Worm (Caenorhabditis elegans) whole organism, L4 larva: ENCODE results near the gene nspg-7.2.

Experiments
- F49E8.2 ChIP-seq: sonication (generic microtip); optimal IDR thresholded peaks from 2 replicates; lab custom pipeline; 2016; ENCODE audit warnings: missing compliant biosample characterization, mild to moderate bottlenecking, missing genetic modification characterization, borderline replicate concordance
- Y48G9A.11 ChIP-seq: fragments of 200-800 bp; sonication (Bioruptor generic); IDR thresholded peaks from 2 replicates; pipeline ENCODE4 v1.3.6; 2022; ENCODE audit warnings: missing genetic modification reagents, missing genetic modification characterization, missing compliant biosample characterization
- Y75B8A.6 ChIP-seq: fragments of 200-800 bp; sonication (Bioruptor generic); IDR thresholded peaks from 2 replicates; pipeline ENCODE4 v1.3.6; 2022; ENCODE audit warnings: missing genetic modification reagents, missing genetic modification characterization, missing compliant biosample characterization
- ZK337.2 ChIP-seq: fragments of 200-800 bp; sonication (Bioruptor generic); IDR thresholded peaks from 2 replicates; pipeline ENCODE4 v1.3.6; 2022; ENCODE audit warnings: missing genetic modification reagents, missing genetic modification characterization, missing compliant biosample characterization
- aly-2 ChIP-seq: sonication (generic microtip); optimal IDR thresholded peaks from 2 replicates; lab custom pipeline; 2018; ENCODE audit warnings: missing biosample characterization, missing genetic modification characterization
- ama-1 ChIP-seq: fragments of 150-350 bp; optimal IDR thresholded peaks from 2 replicates; lab custom pipeline; 2014; ENCODE audit warnings: inconsistent platforms, mixed read lengths
- attf-4 ChIP-seq: sonication (generic microtip); optimal IDR thresholded peaks from 3 replicates; lab custom pipeline; 2017; ENCODE audit warnings: missing biosample characterization, missing genetic modification characterization
- ceh-20 ChIP-seq: fragments of 200-800 bp; sonication (Bioruptor generic); IDR thresholded peaks from 2 replicates; pipeline ENCODE4 v1.3.6; 2022; ENCODE audit warnings: missing genetic modification reagents, missing genetic modification characterization, missing compliant biosample characterization
- ceh-28 ChIP-seq: fragments of 150-350 bp; optimal IDR thresholded peaks from 2 replicates; lab custom pipeline; 2014; ENCODE audit warnings: missing biosample characterization, missing genetic modification reagents, missing genetic modification characterization
- ceh-32 ChIP-seq: sonication (generic microtip); optimal IDR thresholded peaks from 2 replicates; lab custom pipeline; 2016; ENCODE audit warnings: mild to moderate bottlenecking, missing genetic modification characterization, missing compliant biosample characterization; ENCODE audit not compliant: poor library complexity
- ceh-62 ChIP-seq: sonication (generic microtip); optimal IDR thresholded peaks from 2 replicates; lab custom pipeline; 2017; ENCODE audit warnings: missing biosample characterization, missing genetic modification characterization
- ceh-82 ChIP-seq: sonication (generic microtip); optimal IDR thresholded peaks from 2 replicates; lab custom pipeline; 2017; ENCODE audit warnings: missing biosample characterization, missing genetic modification characterization
- ctbp-1 ChIP-seq: fragments of 200-800 bp; sonication (Bioruptor generic); IDR thresholded peaks from 2 replicates; pipeline ENCODE4 v1.3.6; 2022; ENCODE audit warnings: missing genetic modification reagents, missing genetic modification characterization, missing compliant biosample characterization
- daf-12 ChIP-seq: fragments of 150-350 bp; optimal IDR thresholded peaks from 2 replicates; lab custom pipeline; 2014; ENCODE audit warnings: missing biosample characterization, missing genetic modification reagents, missing genetic modification characterization
- daf-19 ChIP-seq: fragments of 200-800 bp; sonication (Bioruptor generic); conservative IDR thresholded peaks from 2 replicates; pipeline ENCODE4 v1.3.6; 2022; ENCODE audit warnings: missing genetic modification characterization, missing compliant biosample characterization
- daf-8 ChIP-seq: fragments of 200-800 bp; sonication (Bioruptor generic); IDR thresholded peaks from 2 replicates; pipeline ENCODE4 v1.3.6; 2022; ENCODE audit warnings: missing genetic modification characterization, missing compliant biosample characterization
- dmd-6 ChIP-seq: fragments of 200-800 bp; sonication (Bioruptor generic); IDR thresholded peaks from 2 replicates; pipeline ENCODE4 v1.3.6; 2022; ENCODE audit warnings: missing genetic modification reagents, missing genetic modification characterization, missing compliant biosample characterization
- dpl-1 ChIP-seq: fragments of 150-350 bp; optimal IDR thresholded peaks from 2 replicates; lab custom pipeline; 2014; ENCODE audit warnings: missing biosample characterization, missing genetic modification reagents, missing genetic modification characterization
- duxl-1 ChIP-seq: sonication (generic microtip); optimal IDR thresholded peaks from 2 replicates; lab custom pipeline; 2016; ENCODE audit warnings: mild to moderate bottlenecking, missing genetic modification characterization, moderate library complexity, missing compliant biosample characterization; ENCODE audit not compliant: poor library complexity
- dve-1 ChIP-seq: sonication (generic microtip); optimal IDR thresholded peaks from 2 replicates; lab custom pipeline; 2017; ENCODE audit warnings: antibody characterized with exemption, mild to moderate bottlenecking, missing genetic modification characterization, missing compliant biosample characterization; ENCODE audit not compliant: insufficient read depth
- egl-27 ChIP-seq: sonication (generic microtip); optimal IDR thresholded peaks from 3 replicates; lab custom pipeline; 2017; ENCODE audit warnings: missing biosample characterization, missing genetic modification reagents, missing genetic modification characterization
- egl-43 ChIP-seq: fragments of 200-800 bp; sonication (Bioruptor generic); IDR thresholded peaks from 2 replicates; pipeline ENCODE4 v1.3.6; 2022; ENCODE audit warnings: missing genetic modification reagents, missing genetic modification characterization, missing compliant biosample characterization
- fos-1 ChIP-seq: fragments of 150-350 bp; optimal IDR thresholded peaks from 2 replicates; lab custom pipeline; 2014; ENCODE audit warnings: missing biosample characterization, missing genetic modification characterization
- gei-8 ChIP-seq: fragments of 200-800 bp; sonication (Bioruptor generic); optimal IDR thresholded peaks from 2 replicates; lab custom pipeline; 2018; ENCODE audit warnings: mild to moderate bottlenecking, missing genetic modification characterization, missing compliant biosample characterization
- hlh-30 ChIP-seq: sonication (generic microtip); optimal IDR thresholded peaks from 2 replicates; lab custom pipeline; 2017; ENCODE audit warnings: antibody characterized with exemption, mild to moderate bottlenecking, missing genetic modification characterization, missing compliant biosample characterization; ENCODE audit not compliant: insufficient read depth
- hmg-1.1 ChIP-seq: fragments of 200-800 bp; sonication (Bioruptor generic); IDR thresholded peaks from 2 replicates; pipeline ENCODE4 v1.3.6; 2022; ENCODE audit warnings: missing genetic modification reagents, missing genetic modification characterization, missing compliant biosample characterization
- jun-1 ChIP-seq: fragments of 150-350 bp; optimal IDR thresholded peaks from 2 replicates; lab custom pipeline; 2014; ENCODE audit warnings: missing biosample characterization, missing genetic modification reagents, missing genetic modification characterization
- lin-13 ChIP-seq: fragments of 150-350 bp; optimal IDR thresholded peaks from 2 replicates; lab custom pipeline; 2014; ENCODE audit warnings: missing biosample characterization, missing genetic modification reagents, missing genetic modification characterization
- lin-29 ChIP-seq: fragments of 200-800 bp; sonication (Bioruptor generic); IDR thresholded peaks from 2 replicates; pipeline ENCODE4 v1.3.6; 2022; ENCODE audit warnings: missing genetic modification reagents, missing genetic modification characterization, missing compliant biosample characterization
- lsy-2 ChIP-seq, 2 experiments: fragments of 150-350 bp in 1 of 2; sonication (generic microtip) in 1 of 2; optimal IDR thresholded peaks; 2 replicates each; lab custom pipeline; 2014 to 2017; ENCODE audit warnings: missing biosample characterization in 2 of 2, missing genetic modification characterization in 2 of 2
- madf-5 ChIP-seq, 2 experiments: fragments of 200-800 bp; sonication (Bioruptor generic); IDR thresholded peaks; 2 replicates each; pipeline ENCODE4 v1.3.6; 2022; ENCODE audit warnings: missing compliant biosample characterization in 2 of 2, missing genetic modification characterization in 2 of 2
- mdt-29 ChIP-seq: fragments of 200-800 bp; sonication (Bioruptor generic); IDR thresholded peaks from 2 replicates; pipeline ENCODE4 v1.3.6; 2022; ENCODE audit warnings: missing genetic modification reagents, missing genetic modification characterization, missing compliant biosample characterization
- mes-2 ChIP-seq: sonication (generic microtip); optimal IDR thresholded peaks from 2 replicates; lab custom pipeline; 2016; ENCODE audit warnings: missing genotype, mild to moderate bottlenecking, missing genetic modification characterization, missing compliant biosample characterization; ENCODE audit not compliant: poor library complexity, severe bottlenecking
- mxl-2 ChIP-seq: fragments of 200-800 bp; sonication (Bioruptor generic); conservative IDR thresholded peaks from 2 replicates; pipeline ENCODE4 v1.3.6; 2022; ENCODE audit warnings: missing genetic modification reagents, missing genetic modification characterization, missing compliant biosample characterization
- mxl-3 ChIP-seq: fragments of 200-800 bp; sonication (Bioruptor generic); optimal IDR thresholded peaks from 2 replicates; lab custom pipeline; 2018; ENCODE audit warnings: mild to moderate bottlenecking, missing genetic modification characterization, missing compliant biosample characterization
- nhr-10 ChIP-seq: fragments of 150-350 bp; optimal IDR thresholded peaks from 2 replicates; lab custom pipeline; 2014; ENCODE audit warnings: missing biosample characterization, missing genetic modification characterization
- nhr-102 ChIP-seq: sonication (generic microtip); optimal IDR thresholded peaks from 2 replicates; lab custom pipeline; 2016; ENCODE audit warnings: mild to moderate bottlenecking, missing genetic modification characterization, moderate library complexity, missing compliant biosample characterization
- nhr-111 ChIP-seq: fragments of 200-800 bp; sonication (Bioruptor generic); optimal IDR thresholded peaks from 2 replicates; lab custom pipeline; 2018; ENCODE audit warnings: mild to moderate bottlenecking, missing genetic modification characterization, missing compliant biosample characterization
- nhr-237 ChIP-seq: sonication (generic microtip); optimal IDR thresholded peaks from 2 replicates; lab custom pipeline; 2017; ENCODE audit warnings: missing biosample characterization, missing genetic modification characterization
- nhr-28 ChIP-seq: fragments of 150-350 bp; optimal IDR thresholded peaks from 2 replicates; lab custom pipeline; 2014; ENCODE audit warnings: missing biosample characterization, missing genetic modification characterization
- nhr-42 ChIP-seq: fragments of 200-800 bp; sonication (Bioruptor generic); IDR thresholded peaks from 2 replicates; pipeline ENCODE4 v1.3.6; 2022; ENCODE audit warnings: missing genetic modification characterization, missing compliant biosample characterization
- nhr-76 ChIP-seq: fragments of 150-350 bp; optimal IDR thresholded peaks from 2 replicates; lab custom pipeline; 2014; ENCODE audit warnings: missing biosample characterization, missing genetic modification characterization
- nhr-77 ChIP-seq: fragments of 150-350 bp; optimal IDR thresholded peaks from 2 replicates; lab custom pipeline; 2014; ENCODE audit warnings: missing biosample characterization, missing genetic modification characterization
- rbr-2 ChIP-seq: sonication (generic microtip); optimal IDR thresholded peaks from 2 replicates; lab custom pipeline; 2016; ENCODE audit warnings: missing genotype, missing genetic modification characterization, missing compliant biosample characterization
- saeg-2 ChIP-seq: fragments of 200-800 bp; sonication (Bioruptor generic); IDR thresholded peaks from 2 replicates; pipeline ENCODE4 v1.3.6; 2022; ENCODE audit warnings: missing genetic modification reagents, missing genetic modification characterization, missing compliant biosample characterization
- set-16 ChIP-seq: fragments of 200-800 bp; sonication (Bioruptor generic); IDR thresholded peaks from 2 replicates; pipeline ENCODE4 v1.3.6; 2022; ENCODE audit warnings: missing genetic modification reagents, missing genetic modification characterization, missing compliant biosample characterization
- snpc-1.2 ChIP-seq: fragments of 200-800 bp; sonication (Bioruptor generic); IDR thresholded peaks from 2 replicates; pipeline ENCODE4 v1.3.6; 2022; ENCODE audit warnings: missing genetic modification reagents, missing genetic modification characterization, missing compliant biosample characterization
- unc-39 ChIP-seq: sonication (generic microtip); optimal IDR thresholded peaks from 2 replicates; lab custom pipeline; 2017; ENCODE audit warnings: missing biosample characterization, missing genetic modification characterization
- unc-62 ChIP-seq, 3 experiments: fragments of 150-350 bp in 1 of 3; sonication (generic microtip); optimal IDR thresholded peaks in 2 of 3; peaks in 1 of 3; 1 replicate in 1 of 3; 2 replicates in 2 of 3; lab custom pipeline; 2014 to 2017; ENCODE audit warnings: missing biosample characterization in 3 of 3, missing genetic modification characterization in 3 of 3, missing genetic modification reagents in 3 of 3, missing genotype in 1 of 3
- zag-1 ChIP-seq: fragments of 150-350 bp; optimal IDR thresholded peaks from 2 replicates; lab custom pipeline; 2014; ENCODE audit warnings: missing biosample characterization, missing genetic modification characterization
- zip-2 ChIP-seq: fragments of 150-350 bp; optimal IDR thresholded peaks from 2 replicates; lab custom pipeline; 2014; ENCODE audit warnings: missing biosample characterization, missing genetic modification characterization

nspg-7.2 gene

DNA sequence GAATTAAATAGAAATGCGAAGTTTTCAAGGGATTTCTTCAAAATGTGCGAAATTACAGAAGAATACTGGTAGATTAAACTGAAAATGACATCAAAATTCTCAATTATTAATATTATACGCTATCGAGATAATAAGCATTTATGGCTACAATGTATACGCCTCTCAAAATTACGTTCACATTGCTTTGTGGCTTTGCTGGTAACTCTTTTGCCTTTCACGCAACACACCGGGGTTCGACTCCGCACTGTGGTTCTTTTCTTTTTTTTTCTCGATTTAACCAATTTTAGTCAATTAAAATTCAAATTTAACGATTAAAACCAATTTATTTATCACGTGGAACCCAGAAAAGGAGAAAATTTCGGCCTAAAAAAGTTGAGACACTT is 9.2 kb downstream of the nspg-7.2 start (continued):
- TF ChIP-seq hmg-1.1, result peak; percentile 37
- TF ChIP-seq attf-4 (tag; lab: Kevin White, UChicago), result no peak
- TF ChIP-seq ceh-32 (tag; lab: Kevin White, UChicago), result no peak
- no peak for TF ChIP-seq zag-1 (tag; lab: Kevin White, UChicago)
- no peak for TF ChIP-seq unc-62 (GFP tag; optimal IDR thresholded peaks at IDR 0.05 in 1 of 2; lab: Kevin White, UChicago)
- TF ChIP-seq unc-62 (tag; optimal IDR thresholded peaks at IDR 0.05; lab: Kevin White, UChicago), result no peak
- TF ChIP-seq hlh-30 (tag; lab: Kevin White, UChicago), result no peak
- TF ChIP-seq daf-8 (GFP tag; lab: Robert Waterston, UW), result no peak
- no peak for TF ChIP-seq dve-1 (tag; lab: Kevin White, UChicago)
- TF ChIP-seq jun-1 (tag; lab: Kevin White, UChicago), result no peak
- TF ChIP-seq mxl-2 (GFP tag; lab: Robert Waterston, UW), result no peak; the same call in 1 of the 2 replicates
- peak; percentile 61 for TF ChIP-seq gei-8
- TF ChIP-seq ZK337.2 (GFP tag; lab: Robert Waterston, UW), result peak; percentile 71
- TF ChIP-seq nhr-42 (GFP tag; lab: Robert Waterston, UW), result no peak
- TF ChIP-seq dmd-6 (GFP tag; lab: Robert Waterston, UW), result peak; percentile 53
- no peak for TF ChIP-seq zip-2 (tag; lab: Kevin White, UChicago)
- no peak for TF ChIP-seq ceh-28 (tag; lab: Kevin White, UChicago)
- peak; percentile 41 for TF ChIP-seq duxl-1 (tag; lab: Kevin White, UChicago)
- TF ChIP-seq lin-13 (GFP tag; lab: Kevin White, UChicago), result no peak
- no peak for TF ChIP-seq rbr-2 (tag; lab: Kevin White, UChicago)
- TF ChIP-seq egl-43, result peak; percentile 87
- no peak for TF ChIP-seq daf-12 (tag; lab: Kevin White, UChicago)
- TF ChIP-seq Y48G9A.11 (GFP tag; lab: Robert Waterston, UW), result no peak
- peak; percentile 66 for TF ChIP-seq mes-2
- peak; percentile 71 to 90; a peak in 3 of 4 replicates for TF ChIP-seq madf-5 (GFP tag; IDR thresholded peaks at IDR 0.05; lab: Robert Waterston, UW)
- no peak for TF ChIP-seq ceh-62
- peak; percentile 54 for TF ChIP-seq nhr-102 (tag; lab: Kevin White, UChicago)
- TF ChIP-seq F49E8.2, result peak; percentile 64
- peak; percentile 58; the same call in 1 of the 2 replicates for TF ChIP-seq Y75B8A.6 (GFP tag; lab: Robert Waterston, UW)
- no peak for TF ChIP-seq ceh-82
- no peak for TF ChIP-seq set-16 (GFP tag; lab: Robert Waterston, UW)
- TF ChIP-seq mxl-3 (GFP tag; lab: Kevin White, UChicago), result no peak
- TF ChIP-seq dpl-1 (GFP tag; lab: Kevin White, UChicago), result no peak
- TF ChIP-seq daf-19 (GFP tag; lab: Robert Waterston, UW), result 0 out of 2 replicates have a peak, but pooled peaks have one; percentile 54
- no peak for TF ChIP-seq nhr-77 (tag; lab: Kevin White, UChicago)
- TF ChIP-seq nhr-76 (tag; lab: Kevin White, UChicago), result no peak
- TF ChIP-seq lsy-2 (tag; optimal IDR thresholded peaks at IDR 0.05; lab: Kevin White, UChicago), result no peak
- no peak for TF ChIP-seq aly-2
- no peak for TF ChIP-seq nhr-237 (tag; lab: Kevin White, UChicago)
- TF ChIP-seq lin-29 (GFP tag; lab: Robert Waterston, UW), result 0 out of 2 replicates have a peak, but pooled peaks have one; percentile 33
- TF ChIP-seq mdt-29, result peak; percentile 57; the same call in 1 of the 2 replicates
- TF ChIP-seq snpc-1.2 (GFP tag; lab: Robert Waterston, UW), result peak; percentile 60; the same call in 1 of the 2 replicates
- TF ChIP-seq egl-27 (tag; lab: Kevin White, UChicago), result no peak
- no peak; the same call in 1 of the 2 replicates for TF ChIP-seq ceh-20 (GFP tag; lab: Robert Waterston, UW)
- no peak for TF ChIP-seq nhr-111 (GFP tag; lab: Kevin White, UChicago)
- TF ChIP-seq nhr-28, result no peak
- TF ChIP-seq ctbp-1 (GFP tag; lab: Robert Waterston, UW), result peak; percentile 73
- 0 out of 2 replicates have a peak, but pooled peaks have one; percentile 38 for TF ChIP-seq saeg-2 (GFP tag; lab: Robert Waterston, UW)
- no peak for TF ChIP-seq nhr-10 (tag; lab: Kevin White, UChicago)
- TF ChIP-seq ama-1, result no peak
- no peak for TF ChIP-seq unc-39
- TF ChIP-seq fos-1 (tag; lab: Kevin White, UChicago), result no peak
